Worm (Caenorhabditis elegans): Measurements from ENCODE around the gene Y94H6A.10.
"Not testable (repeated sequence)": the region's sequence is repeated elsewhere in the genome, so short reads cannot be mapped to it uniquely, and the experiment has no call there.

The Y94H6A.10 gene

DNA sequence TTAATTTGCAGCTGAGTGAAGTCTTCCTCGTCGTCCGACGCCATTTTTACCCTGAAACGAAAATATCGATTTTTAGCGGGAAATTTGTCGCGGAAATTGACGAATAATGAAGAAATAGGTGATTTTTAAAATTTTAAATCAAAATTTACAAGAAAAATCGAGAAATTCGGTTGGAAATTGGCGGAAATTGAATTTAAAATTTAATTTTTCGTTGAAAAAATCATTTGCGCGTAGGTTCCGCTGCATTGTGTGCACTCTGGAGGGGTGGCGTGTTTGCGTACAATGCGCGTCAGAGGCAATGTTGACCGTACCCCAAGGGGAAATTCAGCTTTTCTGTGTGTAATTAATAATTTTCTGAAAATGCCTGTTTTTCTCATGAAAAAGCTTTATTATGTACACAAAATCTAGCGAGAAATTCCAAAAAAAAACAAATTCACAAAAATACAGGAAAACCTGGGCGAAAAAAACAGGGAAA, 6.5 kb downstream of the Y94H6A.10 start, which contains the start of gene Y94H6A.5:
Gene Y94H6A.5 (minus strand): TSS at position 51 of the 475 bp plus-strand sequence.
- TF ChIP-seq F13C5.2 (tag; optimal IDR thresholded peaks at IDR 0.05) (peak; percentile 51), hmg-4 (GFP tag; optimal IDR thresholded peaks at IDR 0.05) (no peak)

DNA sequence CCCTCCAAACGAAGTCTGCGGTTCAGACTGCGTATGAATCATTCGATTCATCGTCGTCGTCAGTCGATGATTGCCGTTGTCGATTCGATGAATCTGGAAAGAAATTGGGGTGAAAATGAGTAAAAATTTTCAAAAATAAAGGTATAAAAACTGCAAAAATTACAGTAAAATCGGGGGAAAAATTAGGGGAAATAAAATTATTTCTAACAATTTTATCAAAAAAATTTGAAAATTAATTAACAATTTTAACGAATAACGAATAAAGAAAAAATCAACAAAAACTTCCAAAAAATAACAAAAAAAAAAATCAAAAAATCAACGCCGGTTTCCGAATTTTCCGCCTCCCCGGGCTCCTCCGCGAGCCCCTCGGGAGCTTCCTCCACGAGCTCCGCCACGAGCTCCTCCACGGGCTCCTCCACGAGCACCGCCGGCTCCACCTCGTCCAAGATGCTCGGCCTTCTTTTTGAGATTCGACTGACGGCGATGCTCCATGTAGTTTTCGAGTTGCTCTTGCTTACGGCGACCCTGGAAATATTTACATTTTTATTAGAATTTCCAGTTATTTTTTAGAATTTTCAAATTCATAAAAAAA, 21.7 kb downstream of the Y94H6A.10 start, which contains the start of gene egrh-3:
Gene egrh-3 (minus strand): TSS at position 51 of the 592 bp plus-strand sequence.
- TF ChIP-seq hmbx-1 (tag; optimal IDR thresholded peaks at IDR 0.05) (no peak), ceh-13 (GFP tag; optimal IDR thresholded peaks at IDR 0.05) (no peak)

DNA sequence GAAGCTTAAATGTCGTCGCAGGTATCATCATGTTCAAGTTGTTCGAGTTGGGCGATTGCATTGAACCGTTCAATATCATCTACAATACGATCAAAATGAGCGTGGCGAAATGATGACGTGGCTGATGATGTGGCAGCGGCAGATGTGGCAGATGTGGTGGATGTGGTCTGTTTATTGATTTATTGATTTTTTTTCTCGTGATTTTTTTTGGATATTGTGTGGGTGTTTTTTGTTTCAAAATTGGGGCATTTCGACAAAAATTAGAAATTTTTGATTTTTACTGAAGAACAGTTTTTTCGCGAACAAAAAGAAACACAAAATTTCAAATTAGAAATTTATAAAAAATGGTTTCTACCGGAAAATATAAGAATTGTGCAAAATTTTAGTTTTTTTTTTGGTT, 30.2 kb downstream of the Y94H6A.10 start:
- no peak for TF ChIP-seq aly-1 (tag; optimal IDR thresholded peaks at IDR 0.05)
- no peak for TF ChIP-seq sea-1 (GFP tag; conservative IDR thresholded peaks at IDR 0.05)
- TF ChIP-seq ets-7 (tag; optimal IDR thresholded peaks at IDR 0.05): no peak
- no peak for TF ChIP-seq hmbx-1 (tag; optimal IDR thresholded peaks at IDR 0.05)
- no peak for TF ChIP-seq flt-1 (GFP tag; IDR thresholded peaks at IDR 0.05)
- no peak for TF ChIP-seq scrt-1 (GFP tag; IDR thresholded peaks at IDR 0.05)
- no peak for TF ChIP-seq ceh-36 (tag; optimal IDR thresholded peaks at IDR 0.05)
- no peak for TF ChIP-seq tra-4 (tag; optimal IDR thresholded peaks at IDR 0.05)
- TF ChIP-seq ama-1 (optimal IDR thresholded peaks at IDR 0.05): no peak
- TF ChIP-seq tbx-37 (GFP tag; conservative IDR thresholded peaks at IDR 0.05): no peak

DNA sequence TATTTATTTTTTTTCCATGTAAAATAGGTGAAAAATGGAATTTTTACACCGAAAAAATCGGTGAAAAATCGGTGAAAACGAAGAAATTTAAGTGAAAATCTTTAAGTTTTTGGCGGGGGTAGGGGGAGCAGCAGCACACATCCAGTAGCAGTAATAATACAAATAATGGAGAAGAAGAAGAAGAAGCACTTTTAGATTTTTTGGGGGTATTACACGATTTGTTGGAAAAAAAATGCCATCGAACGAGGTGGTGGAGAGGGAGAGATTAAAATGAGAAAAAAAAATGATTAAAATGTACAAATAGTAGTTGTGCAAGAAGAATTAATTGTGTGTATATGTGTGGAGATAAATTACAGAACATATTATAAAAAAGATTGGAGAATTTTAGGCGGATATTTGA, 32.3 kb downstream of the Y94H6A.10 start:
- TF ChIP-seq F13C5.2 (tag; optimal IDR thresholded peaks at IDR 0.05) (no peak), hnd-1 (tag; optimal IDR thresholded peaks at IDR 0.05) (no peak), aly-1 (tag; optimal IDR thresholded peaks at IDR 0.05) (no peak), hmg-4 (GFP tag; optimal IDR thresholded peaks at IDR 0.05) (no peak), scrt-1 (GFP tag; IDR thresholded peaks at IDR 0.05) (no peak)

DNA sequence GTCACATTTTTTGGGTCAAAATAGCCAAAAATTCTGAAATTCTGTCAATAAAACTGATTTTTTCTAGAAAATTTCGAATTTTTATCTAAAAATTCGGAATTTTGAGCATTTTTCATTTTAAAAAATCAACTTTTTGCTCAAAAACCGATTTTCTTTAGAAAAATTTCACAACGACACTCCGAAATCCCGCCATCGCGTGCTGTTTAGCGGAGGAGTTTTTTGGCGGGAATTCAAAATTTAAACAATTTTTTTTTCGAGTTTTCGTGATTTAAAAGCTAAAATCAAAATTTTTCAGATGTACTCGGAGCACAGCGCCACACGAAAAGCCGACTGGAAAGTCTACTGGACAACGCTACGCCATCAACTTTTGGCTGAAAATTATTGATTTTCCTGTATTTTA, 32.8 kb downstream of the Y94H6A.10 start:
- TF ChIP-seq tbx-37 (GFP tag; conservative IDR thresholded peaks at IDR 0.05) (no peak), ama-1 (optimal IDR thresholded peaks at IDR 0.05) (no peak), tra-4 (tag; optimal IDR thresholded peaks at IDR 0.05) (no peak), ets-7 (tag; optimal IDR thresholded peaks at IDR 0.05) (no peak), tbx-11 (GFP tag; IDR thresholded peaks at IDR 0.05) (no peak)

DNA sequence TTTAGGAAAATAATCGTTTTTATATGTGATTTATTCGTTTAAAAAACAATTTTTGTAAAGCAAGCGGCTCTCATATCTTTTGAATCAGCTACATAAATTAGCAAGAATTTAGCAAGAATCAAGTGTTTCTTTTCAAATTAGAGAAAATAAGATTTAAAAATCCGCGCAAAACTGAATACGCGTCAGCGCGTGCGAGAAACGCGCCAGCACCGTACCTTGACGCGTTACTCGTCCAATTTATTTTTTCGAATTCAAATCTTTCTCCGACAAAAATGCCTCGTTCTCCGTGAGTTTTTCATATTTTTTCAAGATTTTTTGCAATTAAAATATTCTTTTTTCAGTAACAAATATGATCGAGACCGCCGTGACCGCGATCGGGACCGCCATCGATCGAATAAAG, 34.2 kb downstream of the Y94H6A.10 start, which contains the start of gene Y94H6A.3:
Gene Y94H6A.3 (plus strand): TSS at position 232 of the 400 bp plus-strand sequence.
- TF ChIP-seq F13C5.2 (tag; optimal IDR thresholded peaks at IDR 0.05) (peak; percentile 69), flt-1 (GFP tag; IDR thresholded peaks at IDR 0.05) (peak; percentile 51; the same call in 1 of the 2 replicates), scrt-1 (GFP tag; IDR thresholded peaks at IDR 0.05) (no peak)

DNA sequence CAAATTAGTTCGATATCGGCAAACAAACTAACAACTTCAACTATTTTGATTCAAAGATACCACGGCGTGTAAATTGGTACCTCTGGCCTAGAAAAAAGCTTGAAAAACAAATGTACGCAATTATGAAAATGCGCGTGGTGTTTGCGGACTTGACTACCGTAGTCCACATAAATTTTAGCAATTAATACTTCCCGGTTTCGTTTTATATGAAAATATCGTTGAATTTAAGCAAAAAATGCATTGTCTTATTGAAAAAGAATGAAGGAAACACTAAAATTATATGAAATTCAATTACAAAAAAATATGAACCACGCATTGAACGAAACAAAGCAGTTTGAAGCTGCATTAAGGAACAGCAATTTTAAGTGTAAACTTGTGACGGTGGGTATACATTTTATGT, 35.6 kb downstream of the Y94H6A.10 start, which contains the start of gene gpx-4:
Gene gpx-4 (minus strand): TSS at position 101 of the 400 bp plus-strand sequence.
- not testable (repeated sequence) for TF ChIP-seq ceh-13 (GFP tag; optimal IDR thresholded peaks at IDR 0.05); aly-1 (tag; optimal IDR thresholded peaks at IDR 0.05); pes-1 (GFP tag; IDR thresholded peaks at IDR 0.05)

DNA sequence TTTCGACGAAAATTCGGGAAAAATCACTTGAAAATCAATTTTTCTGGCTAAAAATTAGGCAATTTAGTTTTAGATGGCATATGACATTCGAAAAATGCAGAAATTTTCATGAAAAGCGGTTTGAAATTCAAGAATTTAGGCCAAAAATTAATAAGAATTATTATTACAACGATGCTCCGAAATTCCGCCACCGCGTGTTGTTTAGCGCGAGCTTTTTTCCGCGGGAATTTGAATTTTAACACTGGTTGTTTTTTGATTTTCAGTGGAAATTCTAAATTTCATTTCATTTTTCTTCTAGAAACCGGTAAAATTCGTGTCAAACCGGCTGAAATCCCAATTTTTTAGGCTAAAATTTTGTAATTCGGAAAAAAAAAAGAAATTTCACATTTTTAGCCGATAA, 39.8 kb downstream of the Y94H6A.10 start:
- TF ChIP-seq hmbx-1 (tag; optimal IDR thresholded peaks at IDR 0.05) (no peak), F13C5.2 (tag; optimal IDR thresholded peaks at IDR 0.05) (no peak)

DNA sequence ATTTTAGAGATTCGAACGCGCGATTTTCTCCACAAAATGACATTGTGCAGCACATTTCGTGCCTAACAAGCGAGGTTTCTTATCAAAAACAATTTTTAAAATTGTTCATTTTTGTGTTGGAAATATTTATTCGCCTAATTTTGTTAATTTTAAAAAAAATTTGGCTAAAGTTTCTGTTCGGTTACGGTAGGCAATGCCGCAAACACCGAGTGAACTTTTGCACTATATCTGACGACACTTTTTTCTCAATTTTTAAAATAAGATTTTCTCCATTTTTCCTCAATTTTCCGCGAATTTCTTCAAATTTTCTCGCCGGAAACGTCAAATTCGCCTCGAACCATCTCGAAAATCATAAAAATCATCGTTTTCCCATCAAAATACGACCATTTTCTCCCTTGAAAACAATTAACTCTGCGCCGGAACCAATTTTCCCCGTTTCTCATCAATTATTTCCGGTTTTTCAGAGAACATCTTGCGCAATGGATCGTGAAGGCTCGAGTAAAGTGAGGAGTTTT, 43.8 kb downstream of the Y94H6A.10 start, which contains the start of gene Y69A2AR.1:
Gene Y69A2AR.1 (plus strand): TSS at position 465 of the 515 bp plus-strand sequence.
- TF ChIP-seq ama-1 (optimal IDR thresholded peaks at IDR 0.05) (no peak), hnd-1 (tag; optimal IDR thresholded peaks at IDR 0.05) (no peak), flt-1 (GFP tag; IDR thresholded peaks at IDR 0.05) (no peak), B0310.2 (tag; optimal IDR thresholded peaks at IDR 0.05) (no peak), ceh-36 (tag; optimal IDR thresholded peaks at IDR 0.05) (no peak), ceh-13 (GFP tag; optimal IDR thresholded peaks at IDR 0.05) (no peak)

DNA sequence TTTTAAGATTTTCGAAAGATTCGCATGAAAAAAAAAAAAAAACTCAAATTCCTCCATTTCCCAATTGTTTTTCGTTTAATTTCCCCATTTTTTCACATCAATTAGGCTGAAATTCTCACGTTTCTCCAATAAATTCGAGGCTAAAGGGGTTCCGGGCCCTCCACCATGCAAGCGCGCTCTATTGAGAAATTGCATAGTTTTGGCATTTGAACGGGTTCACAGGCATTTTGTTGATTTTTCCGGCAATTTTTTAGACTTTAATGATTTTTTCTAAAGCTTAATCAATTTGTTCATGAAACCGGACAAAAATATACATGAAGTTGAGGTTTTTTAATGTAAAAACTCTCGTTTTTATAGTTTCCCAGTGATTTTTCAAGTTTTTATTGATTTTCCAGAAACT, 44.3 kb downstream of the Y94H6A.10 start:
- TF ChIP-seq tbx-11 (GFP tag; IDR thresholded peaks at IDR 0.05): no peak
- TF ChIP-seq ama-1 (optimal IDR thresholded peaks at IDR 0.05): no peak
- no peak for TF ChIP-seq flt-1 (GFP tag; IDR thresholded peaks at IDR 0.05)
- no peak for TF ChIP-seq hmbx-1 (tag; optimal IDR thresholded peaks at IDR 0.05)
- TF ChIP-seq scrt-1 (GFP tag; IDR thresholded peaks at IDR 0.05): no peak
- TF ChIP-seq ets-7 (tag; optimal IDR thresholded peaks at IDR 0.05): no peak
- TF ChIP-seq F13C5.2 (tag; optimal IDR thresholded peaks at IDR 0.05): no peak
- TF ChIP-seq sea-1 (GFP tag; conservative IDR thresholded peaks at IDR 0.05): no peak
- no peak for TF ChIP-seq ceh-36 (tag; optimal IDR thresholded peaks at IDR 0.05)
- TF ChIP-seq B0310.2 (tag; optimal IDR thresholded peaks at IDR 0.05): no peak
- no peak for TF ChIP-seq tra-4 (tag; optimal IDR thresholded peaks at IDR 0.05)
- TF ChIP-seq hnd-1 (tag; optimal IDR thresholded peaks at IDR 0.05): no peak
- TF ChIP-seq aly-1 (tag; optimal IDR thresholded peaks at IDR 0.05): no peak
